Worm (Caenorhabditis elegans) whole organism, young adult: ENCODE data around the gene fipr-29.

Source experiments
- ZK185.1 ChIP-seq: sonication (generic microtip); optimal IDR thresholded peaks from 2 replicates; lab custom pipeline; 2016; ENCODE audit warnings: mild to moderate bottlenecking, missing genetic modification characterization, missing compliant biosample characterization; ENCODE audit not compliant: poor library complexity, severe bottlenecking
- athp-1 ChIP-seq: sonication (generic microtip); optimal IDR thresholded peaks from 2 replicates; lab custom pipeline; 2017; ENCODE audit warnings: mild to moderate bottlenecking, missing genetic modification characterization, missing compliant biosample characterization
- attf-6 ChIP-seq: fragments of 200-800 bp; sonication (Bioruptor generic); IDR thresholded peaks from 2 replicates; pipeline ENCODE4 v1.3.6; 2022; ENCODE audit warnings: missing genetic modification reagents, missing genetic modification characterization, missing compliant biosample characterization
- cebp-2 ChIP-seq: fragments of 200-800 bp; sonication (Bioruptor generic); IDR thresholded peaks from 2 replicates; pipeline ENCODE4 v1.3.6; 2022; ENCODE audit warnings: missing genetic modification characterization, missing compliant biosample characterization
- die-1 ChIP-seq: sonication (generic microtip); optimal IDR thresholded peaks from 2 replicates; lab custom pipeline; 2016; ENCODE audit warnings: missing genotype, mild to moderate bottlenecking, missing genetic modification characterization, missing compliant biosample characterization
- ets-4 ChIP-seq: fragments of 200-800 bp; sonication (Bioruptor generic); optimal IDR thresholded peaks from 2 replicates; lab custom pipeline; 2018; ENCODE audit warnings: mild to moderate bottlenecking, missing genetic modification characterization, missing compliant biosample characterization
- mes-4 ChIP-seq: sonication (generic microtip); optimal IDR thresholded peaks from 2 replicates; lab custom pipeline; 2016; ENCODE audit warnings: missing genotype, missing genetic modification characterization, missing compliant biosample characterization
- nfya-1 ChIP-seq: sonication (generic microtip); optimal IDR thresholded peaks from 2 replicates; lab custom pipeline; 2017; ENCODE audit warnings: antibody characterized with exemption, missing compliant biosample characterization, missing genetic modification characterization, borderline replicate concordance; ENCODE audit not compliant: insufficient read depth
- snpc-1.3 ChIP-seq: sonication (generic microtip); optimal IDR thresholded peaks from 2 replicates; lab custom pipeline; 2017; ENCODE audit warnings: missing genetic modification characterization, mild to moderate bottlenecking, missing compliant biosample characterization, antibody characterized with exemption, moderate library complexity, missing genotype, missing genetic modification reagents; ENCODE audit not compliant: insufficient read depth
- snpc-4 ChIP-seq, 5 experiments: fragments of 150-350 bp in 1 of 5; sonication (generic microtip) in 4 of 5; optimal IDR thresholded peaks; 2 replicates each; lab custom pipeline; 2014 to 2018; ENCODE audit warnings: missing genetic modification characterization in 5 of 5, missing biosample characterization in 3 of 5, antibody characterized with exemption in 2 of 5, mild to moderate bottlenecking in 2 of 5, missing compliant biosample characterization in 2 of 5, missing genotype in 2 of 5, moderate library complexity in 2 of 5, missing genetic modification reagents in 1 of 5
- unc-130 ChIP-seq: sonication (generic microtip); optimal IDR thresholded peaks from 2 replicates; lab custom pipeline; 2016; ENCODE audit warnings: missing genetic modification reagents, missing genetic modification characterization, missing compliant biosample characterization
- ztf-3 ChIP-seq: fragments of 200-800 bp; sonication (Bioruptor generic); optimal IDR thresholded peaks from 2 replicates; lab custom pipeline; 2018; ENCODE audit warnings: mild to moderate bottlenecking, missing genetic modification characterization, missing compliant biosample characterization

DNA sequence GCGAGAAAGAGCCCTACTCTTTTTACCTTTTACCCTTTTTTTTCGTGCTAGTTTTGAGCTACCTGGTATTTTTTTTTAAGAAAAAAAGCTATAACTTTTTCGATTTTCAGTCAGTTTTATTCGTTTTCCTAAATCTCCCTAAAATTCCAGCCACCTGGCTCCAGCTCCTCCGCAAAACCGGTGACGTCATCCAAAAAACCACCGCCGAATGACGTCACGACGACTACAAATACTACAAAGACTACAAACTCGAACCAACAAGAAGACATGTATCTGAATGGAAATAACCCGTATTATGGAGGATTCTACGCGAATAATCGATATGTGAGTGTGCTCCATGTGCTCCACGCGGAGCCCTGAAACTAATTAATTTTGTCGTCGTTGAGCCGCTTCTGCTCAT, 34.5 kb upstream of the fipr-29 start:
- TF ChIP-seq nfya-1 (tag; lab: Kevin White, UChicago) (no peak), ets-4 (GFP tag; lab: Kevin White, UChicago) (no peak), unc-130 (no peak), die-1 (tag; lab: Kevin White, UChicago) (no peak), attf-6 (no peak), ZK185.1 (tag; lab: Kevin White, UChicago) (no peak), snpc-4 (GFP tag; optimal IDR thresholded peaks at IDR 0.05; lab: Kevin White, UChicago) (no peak), snpc-4 (tag; optimal IDR thresholded peaks at IDR 0.05; lab: Kevin White, UChicago) (no peak), cebp-2 (GFP tag; lab: Robert Waterston, UW) (no peak), athp-1 (tag; lab: Kevin White, UChicago) (no peak), mes-4 (no peak), snpc-1.3 (tag; lab: Kevin White, UChicago) (no peak), ztf-3 (no peak)
